Worm (Caenorhabditis elegans) whole organism, young adult: ENCODE results near the gene xbp-1.

Experiments
- B0019.2 ChIP-seq: fragments of 200-800 bp; sonication (Bioruptor generic); conservative IDR thresholded peaks from 2 replicates; pipeline ENCODE4 v1.3.6; 2022; ENCODE audit warnings: missing genetic modification reagents, missing genetic modification characterization, missing compliant biosample characterization
- C06A6.2 ChIP-seq: fragments of 200-800 bp; sonication (Bioruptor generic); conservative IDR thresholded peaks from 2 replicates; pipeline ENCODE4 v1.3.6; 2022; ENCODE audit warnings: missing genetic modification characterization, missing compliant biosample characterization
- F10E7.11 ChIP-seq: sonication (generic microtip); optimal IDR thresholded peaks from 2 replicates; lab custom pipeline; 2017; ENCODE audit warnings: mild to moderate bottlenecking, missing genetic modification characterization, moderate library complexity, missing compliant biosample characterization
- F33H1.4 ChIP-seq: fragments of 200-800 bp; sonication (Bioruptor generic); IDR thresholded peaks from 2 replicates; pipeline ENCODE4 v1.3.6; 2022; ENCODE audit warnings: missing genetic modification reagents, missing genetic modification characterization, missing compliant biosample characterization
- F49E8.2 ChIP-seq: sonication (generic microtip); optimal IDR thresholded peaks from 3 replicates; lab custom pipeline; 2017; ENCODE audit warnings: missing genetic modification characterization, mild to moderate bottlenecking, missing compliant biosample characterization, antibody characterized with exemption, moderate library complexity; ENCODE audit not compliant: insufficient read depth
- F52B5.7 ChIP-seq: sonication (generic microtip); optimal IDR thresholded peaks from 2 replicates; lab custom pipeline; 2016; ENCODE audit warnings: mild to moderate bottlenecking, missing genetic modification characterization, missing compliant biosample characterization
- K11D2.4 ChIP-seq: fragments of 200-800 bp; sonication (Bioruptor generic); IDR thresholded peaks from 2 replicates; pipeline ENCODE4 v1.3.6; 2022; ENCODE audit warnings: missing genetic modification reagents, missing genetic modification characterization, missing compliant biosample characterization
- T07F8.4 ChIP-seq: sonication (generic microtip); optimal IDR thresholded peaks from 2 replicates; lab custom pipeline; 2016; ENCODE audit warnings: mild to moderate bottlenecking, missing genetic modification characterization, moderate library complexity, missing compliant biosample characterization
- Y53F4B.3 ChIP-seq: fragments of 200-800 bp; sonication (Bioruptor generic); IDR thresholded peaks from 2 replicates; pipeline ENCODE4 v1.3.6; 2022; ENCODE audit warnings: missing genetic modification reagents, missing genetic modification characterization, missing compliant biosample characterization
- ZK185.1 ChIP-seq: sonication (generic microtip); optimal IDR thresholded peaks from 2 replicates; lab custom pipeline; 2016; ENCODE audit warnings: mild to moderate bottlenecking, missing genetic modification characterization, missing compliant biosample characterization; ENCODE audit not compliant: poor library complexity, severe bottlenecking
- ama-1 ChIP-seq, 3 experiments: fragments of 150-350 bp in 1 of 3; sonication (generic microtip) in 2 of 3; optimal IDR thresholded peaks; 2 replicates each; lab custom pipeline; 2014 to 2018; ENCODE audit warnings: missing biosample characterization in 2 of 3, missing genetic modification characterization in 2 of 3, missing genetic modification reagents in 2 of 3
- aptf-3 ChIP-seq: fragments of 200-800 bp; sonication (Bioruptor generic); IDR thresholded peaks from 2 replicates; pipeline ENCODE4 v1.3.6; 2022; ENCODE audit warnings: missing genetic modification characterization, missing compliant biosample characterization
- athp-1 ChIP-seq: sonication (generic microtip); optimal IDR thresholded peaks from 2 replicates; lab custom pipeline; 2017; ENCODE audit warnings: mild to moderate bottlenecking, missing genetic modification characterization, missing compliant biosample characterization
- attf-6 ChIP-seq: fragments of 200-800 bp; sonication (Bioruptor generic); IDR thresholded peaks from 2 replicates; pipeline ENCODE4 v1.3.6; 2022; ENCODE audit warnings: missing genetic modification reagents, missing genetic modification characterization, missing compliant biosample characterization
- ceh-40 ChIP-seq: fragments of 200-800 bp; sonication (Bioruptor generic); IDR thresholded peaks from 2 replicates; pipeline ENCODE4 v1.3.6; 2022; ENCODE audit warnings: missing genetic modification characterization, missing compliant biosample characterization
- ceh-79 ChIP-seq: sonication (generic microtip); optimal IDR thresholded peaks from 2 replicates; lab custom pipeline; 2017; ENCODE audit warnings: mild to moderate bottlenecking, missing genetic modification characterization, missing compliant biosample characterization
- chd-7 ChIP-seq: sonication (generic microtip); optimal IDR thresholded peaks from 2 replicates; lab custom pipeline; 2016; ENCODE audit warnings: mild to moderate bottlenecking, missing genetic modification characterization, moderate library complexity, missing compliant biosample characterization
- die-1 ChIP-seq: sonication (generic microtip); optimal IDR thresholded peaks from 2 replicates; lab custom pipeline; 2016; ENCODE audit warnings: missing genotype, mild to moderate bottlenecking, missing genetic modification characterization, missing compliant biosample characterization
- dox-1 ChIP-seq: fragments of 200-800 bp; sonication (Bioruptor generic); IDR thresholded peaks from 2 replicates; pipeline ENCODE4 v1.3.6; 2022; ENCODE audit warnings: missing genetic modification reagents, missing genetic modification characterization, missing compliant biosample characterization
- efl-1 ChIP-seq: fragments of 150-350 bp; optimal IDR thresholded peaks from 2 replicates; lab custom pipeline; 2014; ENCODE audit warnings: missing biosample characterization, missing genetic modification reagents, missing genetic modification characterization
- egrh-3 ChIP-seq: fragments of 200-800 bp; sonication (Bioruptor generic); IDR thresholded peaks from 2 replicates; pipeline ENCODE4 v1.3.6; 2022; ENCODE audit warnings: missing genetic modification reagents, missing genetic modification characterization, missing compliant biosample characterization
- gei-17 ChIP-seq: fragments of 200-800 bp; sonication (Bioruptor generic); optimal IDR thresholded peaks from 2 replicates; lab custom pipeline; 2018; ENCODE audit warnings: mild to moderate bottlenecking, missing genetic modification characterization, missing compliant biosample characterization
- him-1 ChIP-seq: sonication (generic microtip); optimal IDR thresholded peaks from 2 replicates; lab custom pipeline; 2016; ENCODE audit warnings: missing genotype, missing genetic modification reagents, missing genetic modification characterization, missing compliant biosample characterization
- hrde-1 ChIP-seq: sonication (generic microtip); optimal IDR thresholded peaks from 2 replicates; lab custom pipeline; 2016; ENCODE audit warnings: missing genetic modification characterization, mild to moderate bottlenecking, missing compliant biosample characterization, moderate library complexity, missing genotype, missing genetic modification reagents, borderline replicate concordance
- lag-1 ChIP-seq: fragments of 200-800 bp; sonication (Bioruptor generic); IDR thresholded peaks from 2 replicates; pipeline ENCODE4 v1.3.6; 2022; ENCODE audit warnings: missing genetic modification reagents, missing genetic modification characterization, missing compliant biosample characterization
- lin-35 ChIP-seq, 3 experiments: fragments of 150-350 bp in 2 of 3; sonication (generic microtip) in 1 of 3; optimal IDR thresholded peaks; 2 replicates each; lab custom pipeline; 2014 to 2018; ENCODE audit warnings: missing biosample characterization in 3 of 3, missing genetic modification characterization in 3 of 3, missing genetic modification reagents in 3 of 3
- lin-54 ChIP-seq: fragments of 200-800 bp; sonication (Bioruptor generic); optimal IDR thresholded peaks from 2 replicates; lab custom pipeline; 2018; ENCODE audit warnings: mild to moderate bottlenecking, missing genetic modification characterization, missing compliant biosample characterization
- lsl-1 ChIP-seq: fragments of 200-800 bp; sonication (Bioruptor generic); optimal IDR thresholded peaks from 2 replicates; lab custom pipeline; 2018; ENCODE audit warnings: mild to moderate bottlenecking, missing genetic modification characterization, moderate library complexity, missing compliant biosample characterization
- lsy-27 ChIP-seq: sonication (generic microtip); optimal IDR thresholded peaks from 2 replicates; lab custom pipeline; 2017; ENCODE audit warnings: missing genetic modification characterization, mild to moderate bottlenecking, missing compliant biosample characterization, antibody characterized with exemption, missing genotype, borderline replicate concordance; ENCODE audit not compliant: insufficient read depth
- madf-10 ChIP-seq: sonication (generic microtip); optimal IDR thresholded peaks from 2 replicates; lab custom pipeline; 2016; ENCODE audit warnings: mild to moderate bottlenecking, missing genetic modification characterization, missing compliant biosample characterization
- mxl-1 ChIP-seq: sonication (generic microtip); optimal IDR thresholded peaks from 2 replicates; lab custom pipeline; 2016; ENCODE audit warnings: missing genetic modification characterization, missing compliant biosample characterization
- nfya-1 ChIP-seq: sonication (generic microtip); optimal IDR thresholded peaks from 2 replicates; lab custom pipeline; 2017; ENCODE audit warnings: antibody characterized with exemption, missing compliant biosample characterization, missing genetic modification characterization, borderline replicate concordance; ENCODE audit not compliant: insufficient read depth
- nfya-2 ChIP-seq: fragments of 200-800 bp; sonication (Bioruptor generic); IDR thresholded peaks from 2 replicates; pipeline ENCODE4 v1.3.6; 2022; ENCODE audit warnings: missing genetic modification reagents, missing genetic modification characterization, missing compliant biosample characterization
- nfyb-1 ChIP-seq: fragments of 200-800 bp; sonication (Bioruptor generic); IDR thresholded peaks from 2 replicates; pipeline ENCODE4 v1.3.6; 2022; ENCODE audit warnings: missing genetic modification reagents, missing genetic modification characterization, missing compliant biosample characterization
- nhr-179 ChIP-seq: sonication (generic microtip); optimal IDR thresholded peaks from 2 replicates; lab custom pipeline; 2016; ENCODE audit warnings: mild to moderate bottlenecking, missing genetic modification characterization, missing compliant biosample characterization
- nhr-27 ChIP-seq: fragments of 200-800 bp; sonication (Bioruptor generic); optimal IDR thresholded peaks from 2 replicates; lab custom pipeline; 2018; ENCODE audit warnings: mild to moderate bottlenecking, missing genetic modification characterization, moderate library complexity, missing compliant biosample characterization
- pbrm-1 ChIP-seq: fragments of 200-800 bp; sonication (Bioruptor generic); IDR thresholded peaks from 2 replicates; pipeline ENCODE4 v1.3.6; 2022; ENCODE audit warnings: missing genetic modification reagents, missing genetic modification characterization, missing compliant biosample characterization
- rec-8 ChIP-seq, 2 experiments: sonication (generic microtip); optimal IDR thresholded peaks; 2 replicates each; lab custom pipeline; 2016; ENCODE audit warnings: mild to moderate bottlenecking in 2 of 2, missing genetic modification characterization in 2 of 2, missing genetic modification reagents in 2 of 2, missing genotype in 2 of 2, missing biosample characterization in 1 of 2, missing compliant biosample characterization in 1 of 2, moderate library complexity in 1 of 2
- snpc-1.1 ChIP-seq: sonication (generic microtip); optimal IDR thresholded peaks from 2 replicates; lab custom pipeline; 2017; ENCODE audit warnings: missing genetic modification characterization, mild to moderate bottlenecking, missing compliant biosample characterization, antibody characterized with exemption, moderate library complexity, missing genotype, missing genetic modification reagents; ENCODE audit not compliant: insufficient read depth
- somi-1 ChIP-seq: fragments of 200-800 bp; sonication (Bioruptor generic); optimal IDR thresholded peaks from 2 replicates; lab custom pipeline; 2018; ENCODE audit warnings: mild to moderate bottlenecking, missing genetic modification characterization, missing compliant biosample characterization
- sptf-2 ChIP-seq: fragments of 200-800 bp; sonication (Bioruptor generic); optimal IDR thresholded peaks from 2 replicates; lab custom pipeline; 2018; ENCODE audit warnings: mild to moderate bottlenecking, missing genetic modification characterization, missing compliant biosample characterization
- zim-3 ChIP-seq: sonication (generic microtip); optimal IDR thresholded peaks from 2 replicates; lab custom pipeline; 2017; ENCODE audit warnings: mild to moderate bottlenecking, missing genetic modification characterization, moderate library complexity, missing compliant biosample characterization
- ztf-18 ChIP-seq: sonication (generic microtip); optimal IDR thresholded peaks from 2 replicates; lab custom pipeline; 2016; ENCODE audit warnings: missing genotype, mild to moderate bottlenecking, missing genetic modification characterization, missing compliant biosample characterization

xbp-1 gene

DNA sequence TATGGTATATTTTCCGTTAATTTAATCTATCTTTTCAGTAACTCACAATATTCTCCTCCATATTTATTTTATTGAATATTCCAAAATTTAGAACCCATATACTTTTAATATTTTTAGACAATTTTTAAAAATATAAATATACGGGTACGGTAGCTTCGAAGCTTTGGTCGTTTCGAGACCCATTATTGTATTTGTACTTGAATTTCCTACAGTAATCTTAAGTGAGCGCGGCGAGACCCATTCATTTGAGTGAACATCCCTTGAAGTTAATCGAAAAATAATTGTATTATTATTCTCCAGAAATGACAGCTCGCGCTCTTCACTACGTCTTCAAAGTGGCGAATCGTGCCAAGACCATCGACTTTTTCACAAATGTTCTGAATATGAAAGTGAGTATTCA lies 40.3 kb upstream of the xbp-1 start, which contains the start of gene glod-4:
Gene glod-4 (plus strand): TSS at position 301 of the 400 bp plus-strand sequence.
- TF ChIP-seq F33H1.4 (0 out of 2 replicates have a peak, but pooled peaks have one; percentile 12), him-1 (tag; lab: Kevin White, UChicago) (no peak), lsl-1 (GFP tag; lab: Kevin White, UChicago) (peak; percentile 16), ceh-79 (tag; lab: Kevin White, UChicago) (no peak)
- TF ChIP-seq, all 124 proteins: peak for 2

DNA sequence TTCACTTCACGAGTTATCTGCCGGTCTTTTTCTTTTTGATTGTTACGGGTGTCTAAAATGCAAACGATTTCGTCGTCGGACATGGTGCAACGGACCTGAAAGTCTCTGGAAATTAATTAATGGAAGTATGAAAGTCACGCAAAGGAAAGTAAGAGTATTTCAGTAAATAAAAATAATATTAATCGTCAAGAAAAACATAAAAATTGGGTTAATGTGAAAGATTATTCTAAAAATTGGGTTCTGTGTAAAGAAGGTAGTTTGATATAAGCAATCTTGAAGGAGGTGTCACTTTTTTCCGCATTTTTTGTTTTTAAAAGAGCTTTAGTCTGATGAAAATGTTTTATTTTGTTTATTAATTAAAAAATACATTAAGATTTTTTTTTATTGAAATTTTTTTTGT lies 36.3 kb upstream of the xbp-1 start, which contains the start of gene C16C10.9:
Gene C16C10.9 (minus strand): TSS at position 101 of the 400 bp plus-strand sequence.
- TF ChIP-seq rec-8 (tag; optimal IDR thresholded peaks at IDR 0.05; lab: Kevin White, UChicago) (no peak), sptf-2 (GFP tag; lab: Kevin White, UChicago) (no peak), aptf-3 (no peak), F49E8.2 (tag; lab: Kevin White, UChicago) (no peak), lag-1 (GFP tag; lab: Robert Waterston, UW) (no peak), egrh-3 (GFP tag; lab: Robert Waterston, UW) (no peak), lin-54 (GFP tag; lab: Kevin White, UChicago) (no peak), die-1 (tag; lab: Kevin White, UChicago) (no peak), dox-1 (no peak), K11D2.4 (GFP tag; lab: Robert Waterston, UW) (no peak), efl-1 (GFP tag; lab: Kevin White, UChicago) (no peak), ceh-79 (tag; lab: Kevin White, UChicago) (no peak), attf-6 (no peak), gei-17 (GFP tag; lab: Kevin White, UChicago) (no peak), nfya-1 (no peak), C06A6.2 (GFP tag; lab: Robert Waterston, UW) (no peak), pbrm-1 (GFP tag; lab: Robert Waterston, UW) (no peak)

DNA sequence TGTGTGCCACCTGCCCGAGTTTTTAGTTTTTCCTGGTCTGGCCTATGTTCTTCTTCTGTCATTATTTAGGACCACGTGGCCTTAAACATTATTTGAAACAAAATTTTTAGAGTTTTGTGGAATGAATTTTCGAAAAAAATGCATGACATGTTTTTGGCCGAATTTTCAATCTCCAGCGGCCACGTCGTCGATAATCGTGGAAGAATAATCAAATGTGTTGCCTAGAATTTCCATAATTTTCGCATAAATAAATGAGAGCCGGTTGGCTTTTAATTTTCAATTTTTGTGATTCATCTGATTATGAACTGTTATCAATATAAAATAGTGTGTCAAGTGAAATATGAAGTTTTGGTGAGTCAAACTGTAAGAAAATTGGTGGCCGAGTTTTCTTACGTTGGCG lies 32.7 kb upstream of the xbp-1 start, which contains the start of gene C01G12.16:
Gene C01G12.16 (plus strand): TSS at position 301 of the 400 bp plus-strand sequence.
- TF ChIP-seq nhr-179 (tag; lab: Kevin White, UChicago) (no peak), F52B5.7 (tag; lab: Kevin White, UChicago) (no peak), zim-3 (tag; lab: Kevin White, UChicago) (no peak), athp-1 (tag; lab: Kevin White, UChicago) (no peak), ztf-18 (tag; lab: Kevin White, UChicago) (no peak), ZK185.1 (tag; lab: Kevin White, UChicago) (no peak), F10E7.11 (tag; lab: Kevin White, UChicago) (no peak), nfyb-1 (no peak), Y53F4B.3 (GFP tag; lab: Robert Waterston, UW) (no peak), nhr-27 (tag; lab: Kevin White, UChicago) (no peak), lsy-27 (tag; lab: Kevin White, UChicago) (no peak)

ce11 chrIII:4164071-4164470 lies 29.5 kb upstream of the xbp-1 start, which contains the start of gene C16C10.8:
Gene C16C10.8, minus strand, starts transcription at chrIII:4164171.
- TF ChIP-seq C06A6.2 (GFP tag; lab: Robert Waterston, UW), result no peak
- no peak for TF ChIP-seq mxl-1 (tag; lab: Kevin White, UChicago)
- TF ChIP-seq somi-1 (GFP tag; lab: Kevin White, UChicago), result no peak
- no peak for TF ChIP-seq ceh-40 (GFP tag; lab: Robert Waterston, UW)
- no peak for TF ChIP-seq chd-7
- TF ChIP-seq rec-8 (tag; optimal IDR thresholded peaks at IDR 0.05; lab: Kevin White, UChicago), result no peak
- TF ChIP-seq ama-1 (optimal IDR thresholded peaks at IDR 0.05; lab: Kevin White, UChicago), result no peak
- TF ChIP-seq ama-1 (GFP tag; optimal IDR thresholded peaks at IDR 0.05; lab: Kevin White, UChicago), result no peak
- TF ChIP-seq snpc-1.1 (tag; lab: Kevin White, UChicago), result no peak
- no peak for TF ChIP-seq athp-1 (tag; lab: Kevin White, UChicago)
- TF ChIP-seq hrde-1 (tag; lab: Kevin White, UChicago), result no peak
- no peak for TF ChIP-seq B0019.2 (GFP tag; lab: Robert Waterston, UW)
- TF ChIP-seq die-1 (tag; lab: Kevin White, UChicago), result no peak
- no peak for TF ChIP-seq T07F8.4 (tag; lab: Kevin White, UChicago)
- TF ChIP-seq madf-10 (tag; lab: Kevin White, UChicago), result no peak
- no peak for TF ChIP-seq lin-35 (GFP tag; optimal IDR thresholded peaks at IDR 0.05; lab: Kevin White, UChicago)
- no peak for TF ChIP-seq nfya-2 (GFP tag; lab: Robert Waterston, UW)
